Fruit fly (Drosophila melanogaster): ENCODE data around the gene CG7126.
A peak's percentile ranks its signal among the peaks of the same experiment; 100 is the strongest.

The CG7126 gene

dm6 chr3R:18314320-18314719 lies 11.7 kb upstream of the CG7126 start, which contains the start of gene PKD:
Gene PKD, minus strand, starts transcription at chr3R:18314407.
- TF ChIP-seq crol (GFP tag; IDR thresholded peaks at IDR 0.05) (peak; percentile 77), CG11723 (GFP tag; optimal IDR thresholded peaks at IDR 0.05) (no peak), E2f2 (GFP tag; IDR thresholded peaks at IDR 0.05) (no peak), CG10543 (GFP tag; optimal IDR thresholded peaks at IDR 0.05) (peak; percentile 16), Scr (GFP tag; IDR thresholded peaks at IDR 0.05; ENCODE audit: partially characterized antibody) (peak; percentile 9; the same call in 1 of the 2 replicates), CG9932 (GFP tag; IDR thresholded peaks at IDR 0.05) (0 out of 2 replicates have a peak, but pooled peaks have one; percentile 14), CG9609 (GFP tag; optimal IDR thresholded peaks at IDR 0.05) (no peak), run (tag; optimal IDR thresholded peaks at IDR 0.05) (no peak), z (GFP tag; IDR thresholded peaks at IDR 0.05) (peak; percentile 54; the same call in 1 of the 3 replicates), NC2β (GFP tag; optimal IDR thresholded peaks at IDR 0.05) (no peak), CG42726 (GFP tag; IDR thresholded peaks at IDR 0.05; ENCODE audit: partially characterized antibody) (peak; percentile 51; the same call in 1 of the 2 replicates), so (GFP tag; IDR thresholded peaks at IDR 0.05) (0 out of 3 replicates have a peak, but pooled peaks have one; percentile 25), Rfx (GFP tag; IDR thresholded peaks at IDR 0.05) (peak; percentile 28; the same call in 1 of the 2 replicates), Trl (optimal IDR thresholded peaks at IDR 0.05) (peak in 1 of 2 experiments; percentile 56), Trl (GFP tag; optimal IDR thresholded peaks at IDR 0.05) (no peak), CG2202 (tag; optimal IDR thresholded peaks at IDR 0.05) (no peak), Sry-β (GFP tag; optimal IDR thresholded peaks at IDR 0.05) (no peak), Adf1 (GFP tag; IDR thresholded peaks at IDR 0.05) (peak; percentile 28; the same call in 1 of the 2 replicates), Med (GFP tag) (peak; percentile 65), scrt (GFP tag; optimal IDR thresholded peaks at IDR 0.05) (peak; percentile 41), CG34224 (GFP tag; IDR thresholded peaks at IDR 0.05; ENCODE audit: partially characterized antibody) (0 out of 3 replicates have a peak, but pooled peaks have one; percentile 37), Drgx (GFP tag; IDR thresholded peaks at IDR 0.05) (peak; percentile 41; the same call in 1 of the 2 replicates), ato (GFP tag; IDR thresholded peaks at IDR 0.05; ENCODE audit: partially characterized antibody) (no peak), CG12071 (GFP tag; optimal IDR thresholded peaks at IDR 0.05) (peak; percentile 1), Atf3 (GFP tag; optimal IDR thresholded peaks at IDR 0.05) (no peak), nau (GFP tag; optimal IDR thresholded peaks at IDR 0.05) (no peak), abd-A (tag; optimal IDR thresholded peaks at IDR 0.05) (peak; percentile 80), CG13287 (GFP tag; IDR thresholded peaks at IDR 0.05; ENCODE audit: partially characterized antibody) (peak; percentile 8; the same call in 1 of the 2 replicates), CG1233 (GFP tag; optimal IDR thresholded peaks at IDR 0.05) (no peak), chinmo (GFP tag; IDR thresholded peaks at IDR 0.05; ENCODE audit: partially characterized antibody) (0 out of 4 replicates have a peak, but pooled peaks have one; percentile 53), hkb (optimal IDR thresholded peaks at IDR 0.05) (no peak), hkb (GFP tag; IDR thresholded peaks at IDR 0.05) (0 out of 2 replicates have a peak, but pooled peaks have one; percentile 13), prd (optimal IDR thresholded peaks at IDR 0.05) (no peak), prd (GFP tag; IDR thresholded peaks at IDR 0.05) (0 out of 3 replicates have a peak, but pooled peaks have one; percentile 16), CG6683 (GFP tag; optimal IDR thresholded peaks at IDR 0.05) (no peak), bbx (GFP tag; IDR thresholded peaks at IDR 0.05; ENCODE audit: partially characterized antibody) (0 out of 2 replicates have a peak, but pooled peaks have one; percentile 19), wdn (GFP tag; IDR thresholded peaks at IDR 0.05) (0 out of 2 replicates have a peak, but pooled peaks have one; percentile 36), CG34376 (GFP tag; optimal IDR thresholded peaks at IDR 0.05) (peak; percentile 24), Deaf1 (tag; optimal IDR thresholded peaks at IDR 0.05) (peak; percentile 87), rib (GFP tag; IDR thresholded peaks at IDR 0.05) (0 out of 2 replicates have a peak, but pooled peaks have one; percentile 26), CG3726 (GFP tag; IDR thresholded peaks at IDR 0.05) (0 out of 3 replicates have a peak, but pooled peaks have one; percentile 23), sd (tag; optimal IDR thresholded peaks at IDR 0.05) (peak; percentile 71), CG8290 (GFP tag; optimal IDR thresholded peaks at IDR 0.05) (no peak), CG8290 (tag; optimal IDR thresholded peaks at IDR 0.05) (peak in 1 of 2 experiments; percentile 13), CG15514 (GFP tag; optimal IDR thresholded peaks at IDR 0.05) (peak; percentile 1), Jarid2 (GFP tag; optimal IDR thresholded peaks at IDR 0.05) (peak; percentile 10)
